Fruit fly (Drosophila melanogaster) S2 (cell line): ENCODE measurements around the gene bol.

Source experiments
- CG8478 ChIP-seq: fragments of >200 bp; optimal IDR thresholded peaks from 2 replicates; lab custom pipeline; 2018
- CTCF ChIP-seq, 2 experiments: fragments of >200 bp; optimal IDR thresholded peaks; 2 replicates each; lab custom pipeline; 2018

Gene bol

dm6 chr3L:9126021-9126811, 8.0 kb downstream of the bol start:
- no peak for TF ChIP-seq CTCF (optimal IDR thresholded peaks at IDR 0.05; lab: Kevin White, UChicago)
- TF ChIP-seq CG8478 (lab: Kevin White, UChicago), result no peak

- TF ChIP-seq CTCF (optimal IDR thresholded peaks at IDR 0.05; lab: Kevin White, UChicago), result no peak
- TF ChIP-seq CG8478 (lab: Kevin White, UChicago), result no peak
Measured at dm6 chr3L:9125261-9126020, 8.8 kb downstream of the bol start.

dm6 chr3L:9124923-9125260, 9.3 kb downstream of the bol start:
- TF ChIP-seq CG8478 (lab: Kevin White, UChicago) (no peak), CTCF (optimal IDR thresholded peaks at IDR 0.05; lab: Kevin White, UChicago) (no peak)

DNA sequence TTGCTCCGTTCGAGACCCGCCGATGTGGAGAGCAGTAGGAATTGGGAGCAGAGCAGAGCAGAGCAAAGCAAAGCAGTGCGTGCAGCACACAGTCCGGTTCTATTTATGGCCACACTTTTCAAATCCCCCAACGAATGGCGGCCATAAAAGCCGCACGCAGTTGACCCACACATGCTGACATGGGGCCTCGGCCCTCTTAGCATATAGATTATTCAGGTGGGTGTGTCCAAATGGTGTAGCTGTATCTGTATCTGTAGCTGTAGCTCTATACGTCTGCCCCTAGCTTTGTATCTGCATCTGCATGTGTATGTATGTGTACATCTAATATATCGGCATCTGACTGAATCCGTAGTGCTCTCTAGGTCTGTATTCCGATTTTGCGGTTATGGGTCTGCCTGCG, 12.9 kb downstream of the bol start:
- no peak for TF ChIP-seq CG8478 (lab: Kevin White, UChicago)
- TF ChIP-seq CTCF (optimal IDR thresholded peaks at IDR 0.05; lab: Kevin White, UChicago), result no peak

dm6 chr3L:9119564-9119963, 14.6 kb downstream of the bol start:
- no peak for TF ChIP-seq CTCF (optimal IDR thresholded peaks at IDR 0.05; lab: Kevin White, UChicago)
- TF ChIP-seq CG8478 (lab: Kevin White, UChicago), result no peak

DNA sequence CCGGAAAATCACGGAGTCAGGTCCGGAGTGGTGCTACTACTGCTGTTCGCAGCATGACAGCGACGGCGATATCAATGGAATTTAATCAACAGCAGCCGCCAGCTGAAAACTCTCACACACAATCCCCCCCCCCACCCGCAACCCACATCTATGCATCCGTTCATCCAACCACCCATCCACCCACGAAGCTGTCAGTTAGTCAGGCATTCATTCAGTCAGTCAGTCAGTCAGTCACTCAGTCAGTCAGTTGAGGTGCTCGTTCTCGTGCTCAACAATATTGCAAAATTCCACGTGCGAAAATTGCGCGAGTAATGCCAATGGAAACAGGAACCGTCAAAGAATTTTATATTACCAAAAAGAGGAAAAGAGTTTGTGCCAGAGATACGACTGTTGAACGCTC, 18.6 kb downstream of the bol start:
- TF ChIP-seq CG8478 (lab: Kevin White, UChicago) (no peak), CTCF (optimal IDR thresholded peaks at IDR 0.05; lab: Kevin White, UChicago) (no peak)

DNA sequence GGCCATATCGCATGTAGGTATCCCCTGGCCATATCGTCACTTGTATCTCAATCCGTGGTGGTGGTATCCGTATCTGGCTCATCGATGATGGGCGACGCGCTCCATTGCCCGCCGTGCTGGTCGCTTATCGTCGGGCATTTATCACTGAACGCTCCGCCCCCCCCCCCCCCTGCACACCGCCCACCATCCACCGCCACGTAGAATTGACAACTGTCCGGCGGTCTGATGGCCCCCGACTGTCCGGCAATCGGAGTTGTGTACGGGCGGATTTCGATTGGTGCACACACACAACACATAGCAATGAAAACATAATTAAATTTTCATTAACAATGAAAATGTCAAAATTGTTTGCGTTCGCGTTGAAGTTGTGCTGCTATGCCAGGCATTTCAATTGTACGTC, 19.8 kb downstream of the bol start:
- TF ChIP-seq CG8478 (lab: Kevin White, UChicago), result no peak
- TF ChIP-seq CTCF (optimal IDR thresholded peaks at IDR 0.05; lab: Kevin White, UChicago), result no peak

dm6 chr3L:9113582-9114282, 20.5 kb downstream of the bol start:
- no peak for TF ChIP-seq CG8478 (lab: Kevin White, UChicago)
- TF ChIP-seq CTCF (optimal IDR thresholded peaks at IDR 0.05; lab: Kevin White, UChicago), result no peak

DNA sequence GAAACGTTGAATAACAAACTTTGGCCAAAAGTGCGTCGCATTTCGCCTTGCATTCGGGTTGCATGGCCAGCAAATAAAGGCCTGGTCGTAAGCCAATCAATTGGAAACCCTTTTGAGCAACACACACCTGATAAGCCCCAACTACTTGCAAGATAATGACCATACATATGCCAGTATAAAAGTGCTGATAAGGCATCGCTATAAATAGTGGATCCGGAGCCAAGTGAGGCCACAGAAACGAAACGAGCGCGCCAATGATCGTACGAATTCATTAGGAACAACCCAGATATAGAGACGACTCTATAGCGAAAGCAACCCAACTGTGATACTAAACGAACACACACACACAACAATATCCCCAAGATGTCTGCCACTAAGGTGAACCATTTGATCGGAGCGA, 37.6 kb downstream of the bol start, which contains the start of gene CG13315:
Gene CG13315, plus strand, starts transcription at position 230 of the 400 bp plus-strand sequence.
- no peak for TF ChIP-seq CTCF (optimal IDR thresholded peaks at IDR 0.05; lab: Kevin White, UChicago)
- TF ChIP-seq CG8478 (lab: Kevin White, UChicago), result no peak

DNA sequence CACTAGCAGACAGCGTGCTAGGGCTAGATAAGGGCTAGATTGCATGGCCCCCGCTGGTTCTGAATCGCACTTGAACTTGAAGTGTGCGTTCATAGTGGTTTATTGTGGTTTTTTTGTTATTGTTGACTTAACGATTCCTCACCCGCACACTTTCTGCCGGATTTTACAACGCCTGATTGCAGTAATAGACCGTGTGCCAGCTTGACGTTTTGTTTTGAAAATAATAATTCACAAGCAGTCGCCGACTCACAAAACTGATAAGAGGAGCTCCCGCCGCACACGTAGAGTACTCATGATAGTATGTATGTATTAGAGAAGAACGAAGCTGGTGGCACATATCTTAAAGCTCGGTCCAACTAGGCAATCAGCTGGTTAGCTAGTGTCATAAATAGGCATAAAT, 38.5 kb downstream of the bol start:
- TF ChIP-seq CG8478 (lab: Kevin White, UChicago) (no peak), CTCF (optimal IDR thresholded peaks at IDR 0.05; lab: Kevin White, UChicago) (no peak)

dm6 chr3L:9094980-9095425, 39.2 kb downstream of the bol start:
- TF ChIP-seq CTCF (optimal IDR thresholded peaks at IDR 0.05; lab: Kevin White, UChicago) (no peak), CG8478 (lab: Kevin White, UChicago) (no peak)

- TF ChIP-seq CTCF (optimal IDR thresholded peaks at IDR 0.05; lab: Kevin White, UChicago), result no peak
- no peak for TF ChIP-seq CG8478 (lab: Kevin White, UChicago)
Measured at dm6 chr3L:9092356-9093103, 41.7 kb downstream of the bol start, which contains the start of gene CG32032. CG32032 (plus strand) TSS chr3L:9093053.

DNA sequence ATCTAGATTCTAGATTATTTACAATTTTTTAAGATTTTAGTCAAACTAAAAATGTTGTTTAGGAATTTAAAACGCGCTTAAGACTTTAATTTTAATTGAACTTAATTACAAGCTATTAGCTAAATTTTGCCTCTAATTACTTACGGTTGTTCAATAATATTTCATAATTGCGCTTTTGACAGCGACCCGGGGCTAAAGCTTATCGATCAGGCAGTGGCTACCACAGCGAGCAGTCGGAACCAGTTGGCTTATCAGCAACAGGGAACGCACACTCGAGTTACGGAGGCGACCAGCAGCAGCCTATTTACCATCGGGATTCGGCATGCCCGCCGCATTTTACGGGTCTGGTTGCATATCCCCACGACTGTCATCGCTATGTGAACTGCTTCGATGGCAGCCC, 59.3 kb downstream of the bol start:
- TF ChIP-seq CG8478 (lab: Kevin White, UChicago) (no peak), CTCF (optimal IDR thresholded peaks at IDR 0.05; lab: Kevin White, UChicago) (no peak)

dm6 chr3L:9074285-9074684, 59.9 kb downstream of the bol start, which contains the start of gene teq:
teq (plus strand) TSS chr3L:9074643.
- no peak for TF ChIP-seq CTCF (optimal IDR thresholded peaks at IDR 0.05; lab: Kevin White, UChicago)
- TF ChIP-seq CG8478 (lab: Kevin White, UChicago), result no peak
